Fruit fly (Drosophila melanogaster) whole organism, embryonic: ENCODE results near the gene CG14221.

Source experiments
- Asciz ChIP-seq: fragments of 200-800 bp; sonication (Bioruptor generic); optimal IDR thresholded peaks from 2 replicates; lab custom pipeline; 2017; ENCODE audit warnings: missing biosample characterization, mild to moderate bottlenecking, missing genetic modification characterization, missing genetic modification reagents
- Atf3 ChIP-seq: fragments of 200-800 bp; sonication (Bioruptor generic); optimal IDR thresholded peaks from 3 replicates; lab custom pipeline; 2016; ENCODE audit warnings: missing biosample characterization, missing genetic modification characterization
- BEAF-32 ChIP-seq: fragments of 200-800 bp; sonication (Bioruptor generic); optimal IDR thresholded peaks from 3 replicates; lab custom pipeline; 2017; ENCODE audit warnings: missing biosample characterization, missing genetic modification characterization, mild to moderate bottlenecking, moderate library complexity, missing genetic modification reagents
- CG10267 ChIP-seq: fragments of 200-800 bp; sonication (Bioruptor generic); optimal IDR thresholded peaks from 2 replicates; lab custom pipeline; 2018; ENCODE audit warnings: missing biosample characterization, mild to moderate bottlenecking, missing genetic modification characterization, moderate library complexity
- CG10431 ChIP-seq: fragments of 200-800 bp; sonication (Bioruptor generic); optimal IDR thresholded peaks from 3 replicates; lab custom pipeline; 2018; ENCODE audit warnings: missing biosample characterization, mild to moderate bottlenecking, missing genetic modification characterization
- CG10462 ChIP-seq: fragments of 200-800 bp; sonication (Bioruptor generic); optimal IDR thresholded peaks from 2 replicates; lab custom pipeline; 2016; ENCODE audit warnings: missing biosample characterization, missing genetic modification characterization
- CG10979 ChIP-seq: fragments of 200-800 bp; sonication (Bioruptor generic); optimal IDR thresholded peaks from 2 replicates; lab custom pipeline; 2018; ENCODE audit warnings: missing biosample characterization, mild to moderate bottlenecking, missing genetic modification characterization, moderate library complexity
- CG12942 ChIP-seq: fragments of 200-800 bp; sonication (Bioruptor generic); optimal IDR thresholded peaks from 3 replicates; lab custom pipeline; 2016; ENCODE audit warnings: missing biosample characterization, missing genetic modification characterization
- CG14710 ChIP-seq: fragments of 200-800 bp; sonication (Bioruptor generic); optimal IDR thresholded peaks from 3 replicates; lab custom pipeline; 2019; ENCODE audit warnings: missing biosample characterization, mild to moderate bottlenecking, missing genetic modification characterization, moderate library complexity
- CG1603 ChIP-seq: fragments of 200-800 bp; sonication (Bioruptor generic); optimal IDR thresholded peaks from 2 replicates; lab custom pipeline; 2019; ENCODE audit warnings: missing biosample characterization, mild to moderate bottlenecking, missing genetic modification characterization, moderate library complexity
- CG17361 ChIP-seq: fragments of 200-800 bp; sonication (Bioruptor generic); IDR thresholded peaks from 3 replicates; pipeline ENCODE4 v1.3.6; 2022; ENCODE audit warnings: missing biosample characterization, missing genetic modification characterization
- CG17829 ChIP-seq: fragments of 200-800 bp; optimal IDR thresholded peaks from 2 replicates; lab custom pipeline; 2019; ENCODE audit warnings: missing biosample characterization, mild to moderate bottlenecking, missing genetic modification characterization, moderate library complexity
- CG18764 ChIP-seq: fragments of 200-800 bp; sonication (Bioruptor generic); optimal IDR thresholded peaks from 3 replicates; lab custom pipeline; 2016; ENCODE audit warnings: missing biosample characterization, missing genetic modification characterization
- CG2199 ChIP-seq: fragments of 200-800 bp; sonication (Bioruptor generic); IDR thresholded peaks from 3 replicates; pipeline ENCODE4 v1.3.6; 2022; ENCODE audit warnings: missing biosample characterization, missing genetic modification characterization
- CG2712 ChIP-seq: fragments of 200-800 bp; optimal IDR thresholded peaks from 3 replicates; lab custom pipeline; 2019; ENCODE audit warnings: missing biosample characterization, mild to moderate bottlenecking, missing genetic modification characterization, moderate library complexity
- CG34422 ChIP-seq: fragments of 200-800 bp; sonication (Bioruptor generic); IDR thresholded peaks from 3 replicates; pipeline ENCODE4 v1.3.6; 2022; ENCODE audit warnings: missing biosample characterization, missing genetic modification characterization
- CG4424 ChIP-seq: fragments of 200-800 bp; sonication (Bioruptor generic); optimal IDR thresholded peaks from 3 replicates; lab custom pipeline; 2016; ENCODE audit warnings: missing biosample characterization, missing genetic modification characterization
- CG4820 ChIP-seq: fragments of 200-800 bp; sonication (Bioruptor generic); optimal IDR thresholded peaks from 3 replicates; lab custom pipeline; 2016; ENCODE audit warnings: missing biosample characterization, missing genetic modification characterization
- CG6689 ChIP-seq: fragments of 200-800 bp; sonication (Bioruptor generic); IDR thresholded peaks from 2 replicates; pipeline ENCODE4 v1.3.6; 2022; ENCODE audit warnings: missing biosample characterization, missing genetic modification characterization
- CG6813 ChIP-seq: fragments of 200-800 bp; sonication (Bioruptor generic); optimal IDR thresholded peaks from 2 replicates; lab custom pipeline; 2017; ENCODE audit warnings: missing biosample characterization, missing genetic modification characterization, mild to moderate bottlenecking, moderate library complexity, missing genetic modification reagents
- CG8281 ChIP-seq: fragments of 200-800 bp; sonication (Bioruptor generic); optimal IDR thresholded peaks from 2 replicates; lab custom pipeline; 2018; ENCODE audit warnings: missing biosample characterization, mild to moderate bottlenecking, missing genetic modification characterization, moderate library complexity
- CG8924 ChIP-seq: fragments of 200-800 bp; optimal IDR thresholded peaks from 3 replicates; lab custom pipeline; 2019; ENCODE audit warnings: missing biosample characterization, mild to moderate bottlenecking, missing genetic modification characterization, moderate library complexity
- CG9609 ChIP-seq: fragments of 200-800 bp; sonication (Bioruptor generic); optimal IDR thresholded peaks from 3 replicates; lab custom pipeline; 2016; ENCODE audit warnings: missing biosample characterization, missing genetic modification characterization
- CG9797 ChIP-seq: fragments of 200-800 bp; sonication (Bioruptor generic); optimal IDR thresholded peaks from 3 replicates; lab custom pipeline; 2018; ENCODE audit warnings: missing biosample characterization, mild to moderate bottlenecking, missing genetic modification characterization
- CHES-1-like ChIP-seq: fragments of 200-800 bp; sonication (Bioruptor generic); optimal IDR thresholded peaks from 2 replicates; lab custom pipeline; 2016; ENCODE audit warnings: missing biosample characterization, missing genetic modification characterization
- D19B ChIP-seq: fragments of 200-800 bp; sonication (Bioruptor generic); optimal IDR thresholded peaks from 2 replicates; lab custom pipeline; 2017; ENCODE audit warnings: missing biosample characterization, mild to moderate bottlenecking, missing genetic modification characterization
- Deaf1 ChIP-seq: fragments of 200-800 bp; optimal IDR thresholded peaks from 3 replicates; lab custom pipeline; 2019; ENCODE audit warnings: missing biosample characterization, mild to moderate bottlenecking, missing genetic modification characterization, moderate library complexity
- Dek ChIP-seq: fragments of 200-800 bp; sonication (Bioruptor generic); optimal IDR thresholded peaks from 3 replicates; lab custom pipeline; 2019; ENCODE audit warnings: missing biosample characterization, mild to moderate bottlenecking, missing genetic modification characterization, moderate library complexity
- Dref ChIP-seq: fragments of 200-800 bp; sonication (Bioruptor generic); IDR thresholded peaks from 2 replicates; pipeline ENCODE4 v1.3.6; 2022; ENCODE audit warnings: missing biosample characterization, missing genetic modification characterization
- HLHmδ ChIP-seq: fragments of 200-800 bp; sonication (Bioruptor generic); optimal IDR thresholded peaks from 2 replicates; lab custom pipeline; 2018; ENCODE audit warnings: missing biosample characterization, mild to moderate bottlenecking, missing genetic modification characterization, moderate library complexity
- Hmr ChIP-seq: fragments of 200-800 bp; sonication (Bioruptor generic); optimal IDR thresholded peaks from 3 replicates; lab custom pipeline; 2017; ENCODE audit warnings: mild to moderate bottlenecking, missing biosample characterization, missing genetic modification reagents, missing genetic modification characterization
- Med ChIP-seq: fragments of 200-800 bp; sonication (Bioruptor generic); peaks from one replicate; lab custom pipeline; 2016; ENCODE audit warnings: missing biosample characterization, missing genetic modification characterization, mild to moderate bottlenecking, inconsistent platforms, moderate library complexity
- Neu2 ChIP-seq: fragments of 200-800 bp; sonication (Bioruptor generic); optimal IDR thresholded peaks from 3 replicates; lab custom pipeline; 2016; ENCODE audit warnings: missing biosample characterization, missing genetic modification characterization, borderline replicate concordance
- Nf-YC ChIP-seq: fragments of 200-800 bp; optimal IDR thresholded peaks from 3 replicates; lab custom pipeline; 2019; ENCODE audit warnings: missing biosample characterization, mild to moderate bottlenecking, missing genetic modification characterization, moderate library complexity
- Pdp1 ChIP-seq, 2 experiments: fragments of 200-800 bp; sonication (Bioruptor generic); optimal IDR thresholded peaks; 3 replicates each; lab custom pipeline; 2016; ENCODE audit warnings: missing biosample characterization in 2 of 2, missing genetic modification characterization in 2 of 2, mild to moderate bottlenecking in 1 of 2, moderate library complexity in 1 of 2
- az2 ChIP-seq: fragments of 200-800 bp; sonication (Bioruptor generic); optimal IDR thresholded peaks from 3 replicates; lab custom pipeline; 2016; ENCODE audit warnings: missing biosample characterization, missing genetic modification characterization
- cas ChIP-seq: fragments of 200-800 bp; sonication (Bioruptor generic); IDR thresholded peaks from 2 replicates; pipeline ENCODE4 v1.3.6; 2022; ENCODE audit warnings: missing biosample characterization, missing genetic modification characterization
- cwo ChIP-seq: fragments of 200-800 bp; sonication (Bioruptor generic); optimal IDR thresholded peaks from 3 replicates; lab custom pipeline; 2017; ENCODE audit warnings: missing biosample characterization, missing genetic modification characterization, mild to moderate bottlenecking, moderate library complexity, missing genetic modification reagents
- dmrt11E ChIP-seq: fragments of 200-800 bp; sonication (Bioruptor generic); optimal IDR thresholded peaks from 3 replicates; lab custom pipeline; 2018; ENCODE audit warnings: missing biosample characterization, mild to moderate bottlenecking, missing genetic modification characterization, moderate library complexity
- dysf ChIP-seq: fragments of 200-800 bp; sonication (Bioruptor generic); IDR thresholded peaks from 3 replicates; pipeline ENCODE4 v1.3.6; 2022; ENCODE audit warnings: missing biosample characterization, missing genetic modification characterization
- ewg ChIP-seq: fragments of 200-800 bp; sonication (Bioruptor generic); optimal IDR thresholded peaks from 3 replicates; lab custom pipeline; 2017; ENCODE audit warnings: mild to moderate bottlenecking, missing biosample characterization, missing genetic modification reagents, missing genetic modification characterization
- her ChIP-seq: fragments of 200-800 bp; sonication (Bioruptor generic); optimal IDR thresholded peaks from 2 replicates; lab custom pipeline; 2016; ENCODE audit warnings: missing biosample characterization, missing genetic modification characterization
- pnt ChIP-seq: fragments of 200-800 bp; sonication (Bioruptor generic); optimal IDR thresholded peaks from 3 replicates; lab custom pipeline; 2016; ENCODE audit warnings: missing biosample characterization, missing genetic modification characterization
- sens-2 ChIP-seq: fragments of 200-800 bp; sonication (Bioruptor generic); IDR thresholded peaks from 2 replicates; pipeline ENCODE4 v1.3.6; 2022; ENCODE audit warnings: missing biosample characterization, missing genetic modification characterization
- slbo ChIP-seq: fragments of 200-800 bp; sonication (Bioruptor generic); IDR thresholded peaks from 2 replicates; pipeline ENCODE4 v1.3.6; 2022; ENCODE audit warnings: missing biosample characterization, missing genetic modification characterization
- stwl ChIP-seq: fragments of 200-800 bp; sonication (Bioruptor generic); optimal IDR thresholded peaks from 3 replicates; lab custom pipeline; 2018; ENCODE audit warnings: missing biosample characterization, mild to moderate bottlenecking, missing genetic modification characterization, moderate library complexity
- twi ChIP-seq: fragments of 200-800 bp; optimal IDR thresholded peaks from 2 replicates; lab custom pipeline; 2019; ENCODE audit warnings: missing biosample characterization, mild to moderate bottlenecking, missing genetic modification characterization, moderate library complexity
- zen ChIP-seq: fragments of 200-800 bp; sonication (Bioruptor generic); optimal IDR thresholded peaks from 3 replicates; lab custom pipeline; 2018; ENCODE audit warnings: missing biosample characterization, mild to moderate bottlenecking, missing genetic modification characterization, moderate library complexity
- zfh2 ChIP-seq: fragments of 200-800 bp; sonication (Bioruptor generic); optimal IDR thresholded peaks from 2 replicates; lab custom pipeline; 2016; ENCODE audit warnings: missing biosample characterization, missing genetic modification characterization

CG14221 gene

dm6 chrX:19645873-19646541 is 25.0 kb upstream of the CG14221 start, which contains the start of gene Arp10 (continued):
- TF ChIP-seq CG14710 (tag; lab: Kevin White, UChicago) (peak; percentile 54), CG18764 (GFP tag; lab: Kevin White, UChicago) (peak; percentile 15), Med (GFP tag; lab: Kevin White, UChicago) (peak; percentile 57), CG8924 (tag; lab: Kevin White, UChicago) (no peak), CG8281 (tag; lab: Kevin White, UChicago) (no peak), zen (tag; lab: Kevin White, UChicago) (peak; percentile 21), ewg (no peak), CG2199 (no peak), Asciz (GFP tag; lab: Kevin White, UChicago) (no peak), CG34422 (GFP tag; lab: Robert Waterston, UW) (no peak), CG12942 (no peak), CG1603 (peak; percentile 64), twi (tag; lab: Kevin White, UChicago) (no peak), CG10979 (no peak), Dref (peak; percentile 71), BEAF-32 (GFP tag; lab: Kevin White, UChicago) (peak; percentile 62), CG6689 (GFP tag; lab: Robert Waterston, UW) (no peak; the same call in 1 of the 2 replicates), CG17829 (tag; lab: Kevin White, UChicago) (peak; percentile 15), stwl (tag; lab: Kevin White, UChicago) (peak; percentile 43), Dek (tag; lab: Kevin White, UChicago) (no peak), cwo (GFP tag; lab: Kevin White, UChicago) (no peak), Hmr (no peak), her (no peak), CG10267 (tag; lab: Kevin White, UChicago) (peak; percentile 26), dmrt11E (tag; lab: Kevin White, UChicago) (peak; percentile 26), pnt (GFP tag; lab: Kevin White, UChicago) (no peak), Pdp1 (GFP tag; optimal IDR thresholded peaks at IDR 0.05; lab: Kevin White, UChicago) (peak; percentile 23 to 27), dysf (GFP tag; lab: Robert Waterston, UW) (0 out of 3 replicates have a peak, but pooled peaks have one; percentile 6), CG10431 (GFP tag; lab: Kevin White, UChicago) (no peak), CG6813 (GFP tag; lab: Kevin White, UChicago) (no peak), Neu2 (GFP tag; lab: Kevin White, UChicago) (no peak), Atf3 (GFP tag; lab: Kevin White, UChicago) (no peak), D19B (GFP tag; lab: Kevin White, UChicago) (no peak), CG4424 (peak; percentile 1), CG17361 (0 out of 3 replicates have a peak, but pooled peaks have one; percentile 35), az2 (no peak), zfh2 (peak; percentile 14), CG10462 (GFP tag; lab: Kevin White, UChicago) (no peak), CG2712 (tag; lab: Kevin White, UChicago) (peak; percentile 8), CG4820 (GFP tag; lab: Kevin White, UChicago) (no peak), HLHmδ (GFP tag; lab: Kevin White, UChicago) (no peak), sens-2 (GFP tag; lab: Robert Waterston, UW) (no peak), CG9609 (GFP tag; lab: Kevin White, UChicago) (no peak), cas (GFP tag; lab: Robert Waterston, UW) (no peak), Nf-YC (no peak), CHES-1-like (GFP tag; lab: Kevin White, UChicago) (peak; percentile 32), Deaf1 (tag; lab: Kevin White, UChicago) (no peak), CG9797 (GFP tag; lab: Kevin White, UChicago) (peak; percentile 18), slbo (GFP tag; lab: Robert Waterston, UW) (peak; percentile 9; the same call in 1 of the 2 replicates)
